Fruit fly (Drosophila melanogaster): ENCODE measurements around the gene CG43349.

The CG43349 gene

dm6 chr2L:1177522-1177921 is 22.5 kb upstream of the CG43349 start, which contains the start of gene CG4896 (continued):
- TF ChIP-seq ash1 (GFP tag; optimal IDR thresholded peaks at IDR 0.05) = no peak
- TF ChIP-seq Dbx (GFP tag; IDR thresholded peaks at IDR 0.05) = 0 out of 3 replicates have a peak, but pooled peaks have one; percentile 28
- no peak for TF ChIP-seq CG10979 (tag; optimal IDR thresholded peaks at IDR 0.05)
- TF ChIP-seq CG3838 (GFP tag; optimal IDR thresholded peaks at IDR 0.05) = no peak
- no peak for TF ChIP-seq CG17802 (tag; optimal IDR thresholded peaks at IDR 0.05)
- no peak for TF ChIP-seq CG31365 (tag; optimal IDR thresholded peaks at IDR 0.05)
- TF ChIP-seq CG4730 (GFP tag; IDR thresholded peaks at IDR 0.05) = no peak
- no peak for TF ChIP-seq CG15073 (GFP tag; optimal IDR thresholded peaks at IDR 0.05)
- no peak for TF ChIP-seq otp (GFP tag; IDR thresholded peaks at IDR 0.05)
- TF ChIP-seq fd96Cb (tag; optimal IDR thresholded peaks at IDR 0.05) = no peak
- no peak for TF ChIP-seq pita (GFP tag; optimal IDR thresholded peaks at IDR 0.05)
- no peak for TF ChIP-seq lilli (GFP tag; optimal IDR thresholded peaks at IDR 0.05)
- peak; percentile 82 for TF ChIP-seq bbx (GFP tag; IDR thresholded peaks at IDR 0.05; ENCODE audit: partially characterized antibody)
- no peak for TF ChIP-seq az2 (GFP tag; optimal IDR thresholded peaks at IDR 0.05)
- TF ChIP-seq kah (GFP tag; optimal IDR thresholded peaks at IDR 0.05) = no peak
- TF ChIP-seq BtbVII (GFP tag; optimal IDR thresholded peaks at IDR 0.05) = no peak
- peak; percentile 63 for TF ChIP-seq vvl (GFP tag; IDR thresholded peaks at IDR 0.05)
- no peak for TF ChIP-seq yki (optimal IDR thresholded peaks at IDR 0.05)
- TF ChIP-seq CG1602 (GFP tag; optimal IDR thresholded peaks at IDR 0.05) = no peak
- no peak for TF ChIP-seq repo (GFP tag; optimal IDR thresholded peaks at IDR 0.05)
- TF ChIP-seq Hr51 (GFP tag; optimal IDR thresholded peaks at IDR 0.05) = no peak
- no peak for TF ChIP-seq NfI (GFP tag; optimal IDR thresholded peaks at IDR 0.05)
- TF ChIP-seq pfk (GFP tag; optimal IDR thresholded peaks at IDR 0.05) = no peak
- no peak for TF ChIP-seq Hmx (GFP tag; optimal IDR thresholded peaks at IDR 0.05)
- TF ChIP-seq CG12104 (GFP tag; optimal IDR thresholded peaks at IDR 0.05) = no peak
- TF ChIP-seq Adf1 (GFP tag; IDR thresholded peaks at IDR 0.05) = no peak
- TF ChIP-seq nerfin-1 (tag; optimal IDR thresholded peaks at IDR 0.05) = no peak
- no peak for TF ChIP-seq TFAM (GFP tag; optimal IDR thresholded peaks at IDR 0.05)
- TF ChIP-seq so (GFP tag; IDR thresholded peaks at IDR 0.05) = no peak
- TF ChIP-seq CG10321 (GFP tag; IDR thresholded peaks at IDR 0.05) = no peak
- no peak for TF ChIP-seq CG4820 (GFP tag; optimal IDR thresholded peaks at IDR 0.05)
- no peak for TF ChIP-seq Fer1 (GFP tag; optimal IDR thresholded peaks at IDR 0.05)
- TF ChIP-seq sim (GFP tag; IDR thresholded peaks at IDR 0.05) = no peak
- peak; percentile 19 for TF ChIP-seq Xbp1 (GFP tag; optimal IDR thresholded peaks at IDR 0.05)
- TF ChIP-seq unc-4 (GFP tag; IDR thresholded peaks at IDR 0.05; ENCODE audit: partially characterized antibody) = peak; percentile 65
- no peak for TF ChIP-seq sug (tag; optimal IDR thresholded peaks at IDR 0.05)
- no peak for TF ChIP-seq CG3407 (GFP tag; optimal IDR thresholded peaks at IDR 0.05)
- no peak for TF ChIP-seq Chrac-16 (GFP tag; optimal IDR thresholded peaks at IDR 0.05)
- no peak for TF ChIP-seq gem (tag; optimal IDR thresholded peaks at IDR 0.05)
- TF ChIP-seq Mrtf (GFP tag; IDR thresholded peaks at IDR 0.05) = no peak
- TF ChIP-seq trem (tag; optimal IDR thresholded peaks at IDR 0.05) = no peak
- no peak for TF ChIP-seq mam (GFP tag; optimal IDR thresholded peaks at IDR 0.05)
- no peak for TF ChIP-seq sr (GFP tag; IDR thresholded peaks at IDR 0.05)
- no peak for TF ChIP-seq CG3163 (GFP tag; optimal IDR thresholded peaks at IDR 0.05)
- TF ChIP-seq grn (GFP tag; optimal IDR thresholded peaks at IDR 0.05) = no peak
- TF ChIP-seq CG34422 (GFP tag; IDR thresholded peaks at IDR 0.05) = no peak
- no peak for TF ChIP-seq ind (GFP tag; optimal IDR thresholded peaks at IDR 0.05)
- TF ChIP-seq inv (GFP tag; IDR thresholded peaks at IDR 0.05; ENCODE audit: partially characterized antibody) = peak; percentile 36; the same call in 1 of the 2 replicates
- TF ChIP-seq nmo (GFP tag; optimal IDR thresholded peaks at IDR 0.05) = no peak
- TF ChIP-seq dan (GFP tag; IDR thresholded peaks at IDR 0.05) = no peak
- no peak for TF ChIP-seq CG6813 (GFP tag; optimal IDR thresholded peaks at IDR 0.05)
- no peak for TF ChIP-seq abd-A (tag; optimal IDR thresholded peaks at IDR 0.05)

All from whole organism, embryonic.